Worm (Caenorhabditis elegans) whole organism, late embryonic: ENCODE results near the gene R08D7.7.
A peak's percentile ranks its signal among the peaks of the same experiment; 100 is the strongest.
"Not testable (repeated sequence)": the region's sequence is repeated elsewhere in the genome, so short reads cannot be mapped to it uniquely, and the experiment has no call there.

Experiments used
- C08G9.2 ChIP-seq: sonication (generic microtip); optimal IDR thresholded peaks from 2 replicates; lab custom pipeline; 2016; ENCODE audit warnings: mild to moderate bottlenecking, missing genetic modification characterization, moderate library complexity, missing compliant biosample characterization
- K02D7.2 ChIP-seq: sonication (generic microtip); optimal IDR thresholded peaks from 2 replicates; lab custom pipeline; 2017; ENCODE audit warnings: mild to moderate bottlenecking, missing genetic modification characterization, missing compliant biosample characterization
- T23F11.4 ChIP-seq: fragments of 200-800 bp; sonication (Bioruptor generic); optimal IDR thresholded peaks from 2 replicates; lab custom pipeline; 2018; ENCODE audit warnings: mild to moderate bottlenecking, missing genetic modification characterization, missing compliant biosample characterization
- Y22D7AL.16 ChIP-seq: sonication (generic microtip); optimal IDR thresholded peaks from 2 replicates; lab custom pipeline; 2016; ENCODE audit warnings: missing genetic modification characterization, missing compliant biosample characterization
- ahr-1 ChIP-seq: sonication (generic microtip); optimal IDR thresholded peaks from 2 replicates; lab custom pipeline; 2016; ENCODE audit warnings: missing genetic modification characterization, missing compliant biosample characterization
- ceh-14 ChIP-seq: sonication (generic microtip); optimal IDR thresholded peaks from 2 replicates; lab custom pipeline; 2016; ENCODE audit warnings: missing genotype, missing genetic modification characterization, missing compliant biosample characterization
- ceh-18 ChIP-seq: sonication (generic microtip); optimal IDR thresholded peaks from 2 replicates; lab custom pipeline; 2016; ENCODE audit warnings: missing genetic modification characterization, missing compliant biosample characterization
- ceh-19 ChIP-seq: fragments of 200-800 bp; sonication (Bioruptor generic); optimal IDR thresholded peaks from 2 replicates; lab custom pipeline; 2018; ENCODE audit warnings: mild to moderate bottlenecking, missing genetic modification characterization, missing compliant biosample characterization
- ceh-22 ChIP-seq: sonication (generic microtip); optimal IDR thresholded peaks from 2 replicates; lab custom pipeline; 2017; ENCODE audit warnings: missing biosample characterization, missing genetic modification characterization
- ceh-24 ChIP-seq: sonication (generic microtip); optimal IDR thresholded peaks from 2 replicates; lab custom pipeline; 2016; ENCODE audit warnings: mild to moderate bottlenecking, missing genetic modification characterization, missing compliant biosample characterization
- ceh-31 ChIP-seq: sonication (generic microtip); optimal IDR thresholded peaks from 2 replicates; lab custom pipeline; 2016; ENCODE audit warnings: missing genetic modification characterization, missing compliant biosample characterization
- ceh-34 ChIP-seq: sonication (generic microtip); optimal IDR thresholded peaks from 2 replicates; lab custom pipeline; 2016; ENCODE audit warnings: mild to moderate bottlenecking, missing genetic modification characterization, missing compliant biosample characterization
- ceh-45 ChIP-seq: fragments of 200-800 bp; sonication (Bioruptor generic); IDR thresholded peaks from 2 replicates; pipeline ENCODE4 v1.3.6; 2022; ENCODE audit warnings: missing genetic modification reagents, missing genetic modification characterization, missing compliant biosample characterization
- ceh-6 ChIP-seq: fragments of 200-800 bp; sonication (Bioruptor generic); optimal IDR thresholded peaks from 2 replicates; lab custom pipeline; 2018; ENCODE audit warnings: mild to moderate bottlenecking, missing genetic modification characterization, missing compliant biosample characterization
- che-1 ChIP-seq: sonication (generic microtip); optimal IDR thresholded peaks from 2 replicates; lab custom pipeline; 2016; ENCODE audit warnings: mild to moderate bottlenecking, missing genetic modification characterization, missing compliant biosample characterization
- dmd-4 ChIP-seq: sonication (generic microtip); optimal IDR thresholded peaks from 2 replicates; lab custom pipeline; 2016; ENCODE audit warnings: borderline replicate concordance, missing genetic modification characterization, missing compliant biosample characterization
- dve-1 ChIP-seq: sonication (generic microtip); optimal IDR thresholded peaks from 2 replicates; lab custom pipeline; 2017; ENCODE audit warnings: antibody characterized with exemption, mild to moderate bottlenecking, missing genetic modification characterization, missing compliant biosample characterization
- elt-2 ChIP-seq: sonication (generic microtip); optimal IDR thresholded peaks from 2 replicates; lab custom pipeline; 2016; ENCODE audit warnings: missing genetic modification reagents, missing genetic modification characterization, missing compliant biosample characterization
- ets-4 ChIP-seq: sonication (generic microtip); optimal IDR thresholded peaks from 2 replicates; lab custom pipeline; 2016; ENCODE audit warnings: missing genetic modification characterization, missing compliant biosample characterization
- fkh-10 ChIP-seq: fragments of 150-350 bp; optimal IDR thresholded peaks from 2 replicates; lab custom pipeline; 2014; ENCODE audit warnings: missing biosample characterization, missing genetic modification reagents, missing genetic modification characterization
- gmeb-2 ChIP-seq: sonication (generic microtip); optimal IDR thresholded peaks from 2 replicates; lab custom pipeline; 2016; ENCODE audit warnings: missing genetic modification characterization, inconsistent platforms, missing compliant biosample characterization
- hlh-13 ChIP-seq: fragments of 200-800 bp; sonication (Bioruptor generic); optimal IDR thresholded peaks from 2 replicates; lab custom pipeline; 2018; ENCODE audit warnings: mild to moderate bottlenecking, missing genetic modification characterization, missing compliant biosample characterization
- hlh-30 ChIP-seq: sonication (generic microtip); optimal IDR thresholded peaks from 2 replicates; lab custom pipeline; 2017; ENCODE audit warnings: antibody characterized with exemption, missing genetic modification characterization, missing compliant biosample characterization; ENCODE audit not compliant: insufficient read depth
- lim-6 ChIP-seq: sonication (generic microtip); optimal IDR thresholded peaks from 2 replicates; lab custom pipeline; 2016; ENCODE audit warnings: missing genetic modification characterization, missing compliant biosample characterization
- madf-2 ChIP-seq: sonication (generic microtip); optimal IDR thresholded peaks from 2 replicates; lab custom pipeline; 2017; ENCODE audit warnings: missing genetic modification characterization, missing compliant biosample characterization
- odd-2 ChIP-seq: sonication (generic microtip); optimal IDR thresholded peaks from 2 replicates; lab custom pipeline; 2017; ENCODE audit warnings: antibody characterized with exemption, mild to moderate bottlenecking, missing genetic modification characterization, missing compliant biosample characterization
- pag-3 ChIP-seq: sonication (generic microtip); optimal IDR thresholded peaks from 2 replicates; lab custom pipeline; 2016; ENCODE audit warnings: missing compliant biosample characterization, missing genetic modification characterization, borderline replicate concordance
- pax-1 ChIP-seq: fragments of 150-350 bp; optimal IDR thresholded peaks from 2 replicates; lab custom pipeline; 2014; ENCODE audit warnings: missing biosample characterization, missing genetic modification characterization
- pros-1 ChIP-seq: fragments of 150-350 bp; optimal IDR thresholded peaks from 2 replicates; lab custom pipeline; 2014; ENCODE audit warnings: missing biosample characterization, missing genetic modification reagents, missing genetic modification characterization
- ref-2 ChIP-seq: sonication (generic microtip); optimal IDR thresholded peaks from 2 replicates; lab custom pipeline; 2016; ENCODE audit warnings: missing genetic modification characterization, missing compliant biosample characterization
- rnt-1 ChIP-seq: sonication (generic microtip); optimal IDR thresholded peaks from 2 replicates; lab custom pipeline; 2016; ENCODE audit warnings: missing genetic modification characterization, missing compliant biosample characterization
- sdc-2 ChIP-seq: sonication (generic microtip); optimal IDR thresholded peaks from 2 replicates; lab custom pipeline; 2016; ENCODE audit warnings: missing genotype, missing genetic modification characterization, missing compliant biosample characterization
- syd-9 ChIP-seq: sonication (generic microtip); optimal IDR thresholded peaks from 2 replicates; lab custom pipeline; 2016; ENCODE audit warnings: mild to moderate bottlenecking, missing genetic modification characterization, moderate library complexity, missing compliant biosample characterization
- tbx-2 ChIP-seq: sonication (generic microtip); optimal IDR thresholded peaks from 2 replicates; lab custom pipeline; 2016; ENCODE audit warnings: missing genetic modification characterization, missing compliant biosample characterization
- ttx-3 ChIP-seq: sonication (generic microtip); optimal IDR thresholded peaks from 2 replicates; lab custom pipeline; 2016; ENCODE audit warnings: missing genetic modification reagents, missing genetic modification characterization, missing compliant biosample characterization
- unc-42 ChIP-seq: sonication (generic microtip); optimal IDR thresholded peaks from 2 replicates; lab custom pipeline; 2016; ENCODE audit warnings: missing genotype, missing genetic modification characterization, missing compliant biosample characterization
- unc-55 ChIP-seq: sonication (generic microtip); optimal IDR thresholded peaks from 2 replicates; lab custom pipeline; 2017; ENCODE audit warnings: missing biosample characterization, missing genetic modification reagents, missing genetic modification characterization
- unc-86 ChIP-seq: sonication (generic microtip); optimal IDR thresholded peaks from 2 replicates; lab custom pipeline; 2016; ENCODE audit warnings: missing genetic modification characterization, missing compliant biosample characterization
- zip-5 ChIP-seq: sonication (generic microtip); optimal IDR thresholded peaks from 2 replicates; lab custom pipeline; 2016; ENCODE audit warnings: missing genetic modification characterization, missing compliant biosample characterization

Gene R08D7.7

DNA sequence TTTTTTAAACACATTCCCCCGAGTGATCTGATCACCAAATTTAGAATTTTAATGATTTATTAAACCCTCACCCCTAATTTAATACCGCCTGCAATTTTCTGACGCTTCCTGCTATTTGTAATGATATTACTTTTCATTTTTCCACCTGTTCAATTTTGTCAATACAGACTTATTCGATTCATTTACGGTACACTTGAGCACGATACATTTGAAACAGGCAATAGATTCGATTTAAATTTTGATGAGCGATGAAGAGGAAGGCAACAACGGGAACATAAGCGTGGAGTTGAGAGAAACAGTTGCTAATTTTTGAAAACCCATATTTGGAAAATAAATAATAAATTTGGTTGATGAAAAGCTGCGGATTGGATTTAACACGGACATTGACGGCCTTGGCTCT, 14.8 kb downstream of the R08D7.7 start:
- no peak for TF ChIP-seq dmd-4 (tag; lab: Kevin White, UChicago)
- no peak for TF ChIP-seq ceh-19 (GFP tag; lab: Kevin White, UChicago)
- no peak for TF ChIP-seq pros-1

ce11 chrIII:9005905-9006372, 16.1 kb downstream of the R08D7.7 start, which contains the start of gene rab-6.1:
Gene rab-6.1, minus strand, starts transcription at chrIII:9005955.
- not testable (repeated sequence) for TF ChIP-seq ceh-6 (GFP tag; lab: Kevin White, UChicago); ceh-19 (GFP tag; lab: Kevin White, UChicago); rnt-1 (tag; lab: Kevin White, UChicago)

- TF ChIP-seq che-1 (tag; lab: Kevin White, UChicago) (no peak), gmeb-2 (tag; lab: Kevin White, UChicago) (no peak), rnt-1 (tag; lab: Kevin White, UChicago) (no peak), pax-1 (tag; lab: Kevin White, UChicago) (no peak), ttx-3 (no peak), unc-86 (tag; lab: Kevin White, UChicago) (no peak), ceh-22 (tag; lab: Kevin White, UChicago) (no peak), hlh-30 (no peak), hlh-13 (no peak), lim-6 (tag; lab: Kevin White, UChicago) (no peak), ceh-18 (peak; percentile 25), ceh-34 (tag; lab: Kevin White, UChicago) (no peak), sdc-2 (tag; lab: Kevin White, UChicago) (no peak), K02D7.2 (tag; lab: Kevin White, UChicago) (no peak), ref-2 (tag; lab: Kevin White, UChicago) (peak; percentile 15), ets-4 (no peak), odd-2 (no peak), dve-1 (tag; lab: Kevin White, UChicago) (peak; percentile 8), C08G9.2 (tag; lab: Kevin White, UChicago) (no peak), pag-3 (tag; lab: Kevin White, UChicago) (no peak), ahr-1 (tag; lab: Kevin White, UChicago) (no peak), unc-42 (tag; lab: Kevin White, UChicago) (no peak), ceh-14 (tag; lab: Kevin White, UChicago) (no peak), unc-55 (GFP tag; lab: Kevin White, UChicago) (peak; percentile 85), Y22D7AL.16 (tag; lab: Kevin White, UChicago) (no peak), ceh-45 (no peak), madf-2 (tag; lab: Kevin White, UChicago) (no peak), T23F11.4 (GFP tag; lab: Kevin White, UChicago) (peak; percentile 28), ceh-24 (tag; lab: Kevin White, UChicago) (no peak), syd-9 (peak; percentile 87), zip-5 (tag; lab: Kevin White, UChicago) (no peak), fkh-10 (GFP tag; lab: Kevin White, UChicago) (no peak), tbx-2 (tag; lab: Kevin White, UChicago) (peak; percentile 46), elt-2 (tag; lab: Kevin White, UChicago) (peak; percentile 39), ceh-31 (tag; lab: Kevin White, UChicago) (no peak)
Measured at ce11 chrIII:9007183-9007582, 17.3 kb downstream of the R08D7.7 start.
